Worm (Caenorhabditis elegans): ENCODE measurements around the gene tsct-1.

ce11 chrX:12484749-12485148, 50.9 kb downstream of the tsct-1 start, which contains the start of gene tbc-13:
- TF ChIP-seq ama-1 (optimal IDR thresholded peaks at IDR 0.05), result no peak
- no peak for TF ChIP-seq B0310.2 (tag; optimal IDR thresholded peaks at IDR 0.05)
- TF ChIP-seq pes-1 (GFP tag; IDR thresholded peaks at IDR 0.05), result no peak
- TF ChIP-seq hmbx-1 (tag; optimal IDR thresholded peaks at IDR 0.05), result no peak
- TF ChIP-seq ets-7 (tag; optimal IDR thresholded peaks at IDR 0.05), result no peak
- no peak for TF ChIP-seq tbx-11 (GFP tag; IDR thresholded peaks at IDR 0.05)
- TF ChIP-seq flt-1 (GFP tag; IDR thresholded peaks at IDR 0.05), result no peak
- no peak for TF ChIP-seq ceh-36 (tag; optimal IDR thresholded peaks at IDR 0.05)
- no peak for TF ChIP-seq scrt-1 (GFP tag; IDR thresholded peaks at IDR 0.05)
- no peak for TF ChIP-seq tbx-37 (GFP tag; conservative IDR thresholded peaks at IDR 0.05)
- TF ChIP-seq sea-1 (GFP tag; conservative IDR thresholded peaks at IDR 0.05), result no peak
- TF ChIP-seq hmg-4 (GFP tag; optimal IDR thresholded peaks at IDR 0.05), result no peak

All from whole organism, early embryonic.